Worm (Caenorhabditis elegans) whole organism, L4/young adult: ENCODE results near the gene F38B6.4.

Experiments
- W03F9.2 ChIP-seq: fragments of 150-350 bp; optimal IDR thresholded peaks from 2 replicates; lab custom pipeline; 2014; ENCODE audit warnings: missing biosample characterization, missing genetic modification characterization
- dao-5 ChIP-seq: sonication (generic microtip); optimal IDR thresholded peaks from 2 replicates; lab custom pipeline; 2016; ENCODE audit warnings: missing genotype, missing genetic modification characterization, moderate library complexity, missing compliant biosample characterization
- him-1 ChIP-seq: sonication (generic microtip); optimal IDR thresholded peaks from 2 replicates; lab custom pipeline; 2016; ENCODE audit warnings: missing genotype, missing genetic modification reagents, missing genetic modification characterization, missing compliant biosample characterization

The F38B6.4 gene

ce11 chrX:6649573-6649972 is 25.1 kb upstream of the F38B6.4 start:
- TF ChIP-seq dao-5 (tag; lab: Kevin White, UChicago) (no peak), W03F9.2 (tag; lab: Kevin White, UChicago) (no peak), him-1 (tag; lab: Kevin White, UChicago) (no peak)

- TF ChIP-seq dao-5 (tag; lab: Kevin White, UChicago) (no peak), him-1 (tag; lab: Kevin White, UChicago) (no peak), W03F9.2 (tag; lab: Kevin White, UChicago) (no peak)
Measured at ce11 chrX:6653173-6653572, 21.5 kb upstream of the F38B6.4 start.

- TF ChIP-seq him-1 (tag; lab: Kevin White, UChicago) (no peak), dao-5 (tag; lab: Kevin White, UChicago) (no peak), W03F9.2 (tag; lab: Kevin White, UChicago) (no peak)
Measured at ce11 chrX:6654139-6654538, 20.5 kb upstream of the F38B6.4 start.

- no peak for TF ChIP-seq him-1 (tag; lab: Kevin White, UChicago)
- TF ChIP-seq W03F9.2 (tag; lab: Kevin White, UChicago) = no peak
Measured at ce11 chrX:6655163-6655562, 19.5 kb upstream of the F38B6.4 start, which contains the start of gene nhr-173. Gene nhr-173 (plus strand): TSS chrX:6655528.

- TF ChIP-seq dao-5 (tag; lab: Kevin White, UChicago) (no peak), him-1 (tag; lab: Kevin White, UChicago) (no peak)
Measured at ce11 chrX:6656251-6656650, 18.4 kb upstream of the F38B6.4 start.

ce11 chrX:6656770-6657169 is 17.9 kb upstream of the F38B6.4 start:
- TF ChIP-seq W03F9.2 (tag; lab: Kevin White, UChicago) (no peak), him-1 (tag; lab: Kevin White, UChicago) (no peak), dao-5 (tag; lab: Kevin White, UChicago) (no peak)

- TF ChIP-seq W03F9.2 (tag; lab: Kevin White, UChicago) = no peak
Measured at ce11 chrX:6662267-6662666, 12.4 kb upstream of the F38B6.4 start.

ce11 chrX:6663780-6664437 is 10.8 kb upstream of the F38B6.4 start:
- TF ChIP-seq dao-5 (tag; lab: Kevin White, UChicago) (no peak), him-1 (tag; lab: Kevin White, UChicago) (no peak)

ce11 chrX:6665129-6665858 is 9.4 kb upstream of the F38B6.4 start:
- TF ChIP-seq him-1 (tag; lab: Kevin White, UChicago) (no peak), dao-5 (tag; lab: Kevin White, UChicago) (no peak), W03F9.2 (tag; lab: Kevin White, UChicago) (no peak)

- TF ChIP-seq dao-5 (tag; lab: Kevin White, UChicago) (no peak), him-1 (tag; lab: Kevin White, UChicago) (no peak), W03F9.2 (tag; lab: Kevin White, UChicago) (no peak)
Measured at ce11 chrX:6667468-6667867, 7.2 kb upstream of the F38B6.4 start.

ce11 chrX:6668911-6669310 is 5.8 kb upstream of the F38B6.4 start, which contains the start of gene nhr-137:
Gene nhr-137 (minus strand): TSS chrX:6669011.
- TF ChIP-seq W03F9.2 (tag; lab: Kevin White, UChicago) = no peak
- TF ChIP-seq him-1 (tag; lab: Kevin White, UChicago) = no peak
- no peak for TF ChIP-seq dao-5 (tag; lab: Kevin White, UChicago)

- no peak for TF ChIP-seq dao-5 (tag; lab: Kevin White, UChicago)
- no peak for TF ChIP-seq W03F9.2 (tag; lab: Kevin White, UChicago)
- no peak for TF ChIP-seq him-1 (tag; lab: Kevin White, UChicago)
Measured at ce11 chrX:6669366-6669765, 5.3 kb upstream of the F38B6.4 start.

- TF ChIP-seq dao-5 (tag; lab: Kevin White, UChicago) (no peak), him-1 (tag; lab: Kevin White, UChicago) (no peak), W03F9.2 (tag; lab: Kevin White, UChicago) (no peak)
Measured at ce11 chrX:6671717-6672116, 3.0 kb upstream of the F38B6.4 start.

- TF ChIP-seq him-1 (tag; lab: Kevin White, UChicago) = no peak
- no peak for TF ChIP-seq dao-5 (tag; lab: Kevin White, UChicago)
- no peak for TF ChIP-seq W03F9.2 (tag; lab: Kevin White, UChicago)
Measured at ce11 chrX:6672519-6672918, 2.1 kb upstream of the F38B6.4 start, which contains the start of gene col-172. Gene col-172 (plus strand): TSS chrX:6672819.
